Worm (Caenorhabditis elegans): ENCODE measurements around the gene nlp-49.

nlp-49 gene

DNA sequence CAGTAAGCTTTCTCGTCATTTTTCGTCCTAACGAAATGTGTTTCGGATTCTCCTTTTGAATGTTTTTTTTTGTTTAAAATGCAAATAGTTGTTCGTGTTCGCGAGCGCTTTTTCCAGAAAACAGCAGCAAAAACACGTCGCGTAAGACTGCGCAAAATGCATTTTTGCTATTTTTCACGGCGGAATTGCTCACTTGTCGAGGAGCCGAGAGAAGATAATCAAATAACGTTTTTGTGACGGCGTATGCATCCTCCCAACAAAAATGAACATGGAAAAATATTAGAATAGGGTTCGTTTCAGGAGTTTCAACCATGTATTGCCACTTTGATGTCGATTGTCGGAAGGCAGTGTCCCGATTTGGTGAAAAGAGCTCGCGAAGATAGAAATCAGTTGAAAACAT lies 27.4 kb upstream of the nlp-49 start:
- TF ChIP-seq lin-38 (GFP tag; IDR thresholded peaks at IDR 0.05) (no peak), unc-39 (tag; optimal IDR thresholded peaks at IDR 0.05) (no peak), rbr-2 (tag; optimal IDR thresholded peaks at IDR 0.05) (no peak), ces-1 (GFP tag; optimal IDR thresholded peaks at IDR 0.05) (peak; percentile 74), hlh-30 (tag; optimal IDR thresholded peaks at IDR 0.05; ENCODE audit: insufficient read depth) (no peak), ceh-32 (tag; optimal IDR thresholded peaks at IDR 0.05; ENCODE audit: poor library complexity) (no peak)

DNA sequence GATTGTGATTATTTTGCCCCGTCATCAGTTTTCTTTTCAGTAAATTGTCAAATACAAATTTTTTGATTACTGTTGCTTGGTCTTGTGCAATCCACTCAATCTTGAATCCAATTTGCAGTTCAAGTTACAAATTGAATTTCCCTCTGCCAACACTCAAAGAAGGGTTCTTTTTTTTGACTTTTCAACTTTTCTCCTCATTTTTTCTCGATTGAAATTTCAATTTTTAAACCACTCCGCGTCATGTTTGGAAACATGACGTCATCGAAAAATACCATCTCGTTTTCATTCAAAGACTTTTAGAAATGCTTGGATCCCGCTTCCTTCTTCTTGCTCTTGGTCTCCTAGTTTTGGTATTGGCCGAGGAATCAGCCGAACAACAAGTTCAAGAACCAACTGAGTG lies 18.9 kb upstream of the nlp-49 start, which contains the start of gene flp-7:
Gene flp-7, plus strand, starts transcription at position 301 of the 400 bp plus-strand sequence.
- TF ChIP-seq ces-1 (GFP tag; optimal IDR thresholded peaks at IDR 0.05) (peak; percentile 30), Y48G9A.11 (GFP tag; IDR thresholded peaks at IDR 0.05) (no peak)

ce11 chrX:5890080-5890479 lies 14.4 kb upstream of the nlp-49 start, which contains the start of gene F49E10.2:
F49E10.2 (plus strand) TSS chrX:5890380.
- TF ChIP-seq spr-3 (GFP tag; optimal IDR thresholded peaks at IDR 0.05) (no peak), nhr-41 (GFP tag; IDR thresholded peaks at IDR 0.05) (no peak), mdt-29 (GFP tag; IDR thresholded peaks at IDR 0.05) (no peak), unc-39 (tag; optimal IDR thresholded peaks at IDR 0.05) (no peak), D1046.2 (GFP tag; IDR thresholded peaks at IDR 0.05) (no peak), F49E8.2 (tag; optimal IDR thresholded peaks at IDR 0.05; ENCODE audit: borderline replicate concordance) (no peak), egl-43 (GFP tag; IDR thresholded peaks at IDR 0.05) (no peak), nhr-28 (tag; optimal IDR thresholded peaks at IDR 0.05) (no peak), lim-7 (GFP tag; IDR thresholded peaks at IDR 0.05) (no peak)

DNA sequence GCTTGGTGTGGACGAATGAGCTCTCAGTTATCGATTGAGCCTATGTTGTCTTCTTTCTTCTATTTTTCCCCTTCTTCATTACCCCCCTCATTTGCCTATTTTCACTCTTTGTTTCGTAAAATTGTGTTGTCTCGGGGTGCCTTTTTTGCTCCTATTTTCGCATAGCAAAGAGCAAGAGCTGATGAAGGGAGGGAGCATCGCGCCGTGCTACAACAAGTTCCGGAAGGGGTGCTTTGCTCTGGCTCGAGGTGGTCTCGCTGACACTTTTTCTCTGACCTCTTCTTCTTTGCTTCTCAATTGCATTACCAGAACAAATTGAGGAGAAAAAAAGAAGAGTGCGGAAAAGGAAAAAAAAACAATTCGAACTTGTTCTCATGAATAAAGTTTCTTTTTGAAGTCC lies 8.5 kb upstream of the nlp-49 start:
- TF ChIP-seq F26F4.8 (GFP tag; conservative IDR thresholded peaks at IDR 0.05) (no peak), zfp-3 (GFP tag; conservative IDR thresholded peaks at IDR 0.05) (no peak), snpc-4 (tag; optimal IDR thresholded peaks at IDR 0.05) (no peak), dpl-1 (GFP tag; optimal IDR thresholded peaks at IDR 0.05) (no peak), ZK337.2 (GFP tag; IDR thresholded peaks at IDR 0.05) (no peak), dmd-8 (GFP tag; IDR thresholded peaks at IDR 0.05) (no peak), ceh-20 (GFP tag; IDR thresholded peaks at IDR 0.05) (no peak), spr-3 (GFP tag; optimal IDR thresholded peaks at IDR 0.05) (no peak), rbr-2 (tag; optimal IDR thresholded peaks at IDR 0.05) (peak; percentile 7), F37D6.2 (tag; optimal IDR thresholded peaks at IDR 0.05) (no peak), jun-1 (tag; optimal IDR thresholded peaks at IDR 0.05) (no peak), unc-62 (GFP tag; optimal IDR thresholded peaks at IDR 0.05 in 1 of 2) (peak in 1 of 2 experiments; percentile 96), unc-62 (tag; optimal IDR thresholded peaks at IDR 0.05) (no peak), cey-2 (tag; optimal IDR thresholded peaks at IDR 0.05; ENCODE audit: borderline replicate concordance, insufficient read depth) (no peak), attf-4 (tag; optimal IDR thresholded peaks at IDR 0.05) (no peak), unc-130 (GFP tag; optimal IDR thresholded peaks at IDR 0.05) (no peak), madf-5 (GFP tag; IDR thresholded peaks at IDR 0.05) (no peak), ces-1 (GFP tag; optimal IDR thresholded peaks at IDR 0.05) (peak; percentile 37), nhr-111 (GFP tag; optimal IDR thresholded peaks at IDR 0.05) (no peak), hmg-1.1 (GFP tag; IDR thresholded peaks at IDR 0.05) (0 out of 2 replicates have a peak, but pooled peaks have one; percentile 25), nhr-10 (tag; optimal IDR thresholded peaks at IDR 0.05) (no peak), daf-19 (GFP tag; conservative IDR thresholded peaks at IDR 0.05) (no peak), fkh-10 (GFP tag; optimal IDR thresholded peaks at IDR 0.05) (peak; percentile 86), dmd-9 (GFP tag; IDR thresholded peaks at IDR 0.05) (no peak), ctbp-1 (GFP tag; IDR thresholded peaks at IDR 0.05) (peak; percentile 56; the same call in 1 of the 2 replicates), aha-1 (tag) (peak; percentile 66)
